Fruit fly (Drosophila melanogaster): ENCODE measurements around the gene Septin2.

DNA sequence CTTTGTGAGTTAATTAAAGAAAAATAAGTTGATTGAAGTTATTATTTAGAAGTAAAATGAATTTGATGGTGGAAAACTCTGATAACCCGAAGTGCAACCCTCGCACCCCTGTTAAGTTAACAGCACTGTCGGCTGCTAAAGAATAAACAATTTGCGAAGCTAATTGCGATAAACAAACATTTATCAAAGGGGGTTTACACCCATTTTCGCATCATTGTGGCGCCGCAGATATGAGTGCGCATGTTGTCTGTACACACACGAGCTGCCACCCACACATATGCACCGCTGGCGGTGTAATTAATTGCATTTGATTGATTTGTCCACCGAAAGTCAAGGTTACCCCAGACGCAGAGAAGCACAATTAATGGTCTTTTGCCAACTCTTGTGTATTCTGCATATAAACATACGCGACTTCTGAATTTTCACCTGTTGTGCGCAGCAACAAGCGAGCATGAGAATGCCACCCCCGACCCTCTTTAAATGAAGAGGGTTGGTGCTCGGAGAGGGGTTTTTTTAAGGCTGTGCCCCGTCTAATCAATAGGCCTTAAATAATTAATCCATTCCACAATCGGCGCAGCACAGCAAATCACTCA is 36.6 kb downstream of the Septin2 start:
- TF ChIP-seq Dll (optimal IDR thresholded peaks at IDR 0.05) (no peak), usp (GFP tag; optimal IDR thresholded peaks at IDR 0.05) (no peak), pan (optimal IDR thresholded peaks at IDR 0.05) (no peak)

Measured in whole organism.